Worm (Caenorhabditis elegans): Measurements from ENCODE around the gene spe-45.

- TF ChIP-seq eyg-1 (tag; optimal IDR thresholded peaks at IDR 0.05) (no peak), ama-1 (optimal IDR thresholded peaks at IDR 0.05) (no peak), sox-2 (GFP tag; IDR thresholded peaks at IDR 0.05) (no peak), fkh-6 (tag; optimal IDR thresholded peaks at IDR 0.05) (no peak), rnt-1 (tag; optimal IDR thresholded peaks at IDR 0.05) (no peak), tbx-2 (tag; optimal IDR thresholded peaks at IDR 0.05) (no peak), gmeb-2 (tag; optimal IDR thresholded peaks at IDR 0.05) (no peak), F13H6.1 (tag; optimal IDR thresholded peaks at IDR 0.05) (no peak), fax-1 (tag; optimal IDR thresholded peaks at IDR 0.05) (no peak)
Observed at ce11 chrIV:12396645-12397258, 6.9 kb upstream of the spe-45 start.

All from whole organism, late embryonic.